Worm (Caenorhabditis elegans) whole organism, L1 larva: ENCODE results near the gene mdh-1.

Experiments used
- C04F5.9 ChIP-seq: sonication (generic microtip); optimal IDR thresholded peaks from 2 replicates; lab custom pipeline; 2016; ENCODE audit warnings: missing genetic modification characterization, missing compliant biosample characterization
- C16A3.4 ChIP-seq: fragments of 150-350 bp; optimal IDR thresholded peaks from 2 replicates; lab custom pipeline; 2014; ENCODE audit warnings: missing biosample characterization, missing genetic modification characterization
- C34B4.2 ChIP-seq: sonication (generic microtip); optimal IDR thresholded peaks from 2 replicates; lab custom pipeline; 2017; ENCODE audit warnings: mild to moderate bottlenecking, missing genetic modification characterization, missing compliant biosample characterization
- aha-1 ChIP-seq: fragments of 150-350 bp; optimal IDR thresholded peaks from 2 replicates; lab custom pipeline; 2014; ENCODE audit warnings: missing biosample characterization, missing genetic modification characterization
- blmp-1 ChIP-seq: fragments of 150-350 bp; optimal IDR thresholded peaks from 2 replicates; lab custom pipeline; 2014; ENCODE audit warnings: missing biosample characterization, missing genetic modification characterization
- ceh-63 ChIP-seq: fragments of 200-800 bp; sonication (Bioruptor generic); optimal IDR thresholded peaks from 2 replicates; lab custom pipeline; 2018; ENCODE audit warnings: mild to moderate bottlenecking, missing genetic modification characterization, missing compliant biosample characterization
- ceh-8 ChIP-seq: fragments of 200-800 bp; sonication (Bioruptor generic); optimal IDR thresholded peaks from 2 replicates; lab custom pipeline; 2018; ENCODE audit warnings: mild to moderate bottlenecking, missing genetic modification characterization, moderate library complexity, missing compliant biosample characterization
- efl-1 ChIP-seq, 4 experiments: fragments of 150-350 bp; optimal IDR thresholded peaks in 3 of 4; peaks in 1 of 4; 1 replicate in 1 of 4; 2 replicates in 3 of 4; lab custom pipeline; 2014; ENCODE audit warnings: missing biosample characterization in 2 of 4, missing genetic modification characterization in 2 of 4, missing genetic modification reagents in 2 of 4
- efl-3 ChIP-seq: fragments of 200-800 bp; sonication (Bioruptor generic); optimal IDR thresholded peaks from 2 replicates; lab custom pipeline; 2018; ENCODE audit warnings: mild to moderate bottlenecking, missing genetic modification characterization, missing compliant biosample characterization
- egl-13 ChIP-seq: sonication (generic microtip); optimal IDR thresholded peaks from 2 replicates; lab custom pipeline; 2016; ENCODE audit warnings: missing genotype, missing genetic modification reagents, missing genetic modification characterization, missing compliant biosample characterization
- egl-27 ChIP-seq, 2 experiments: fragments of 150-350 bp in 1 of 2; sonication (generic microtip); optimal IDR thresholded peaks; 3 replicates each; lab custom pipeline; 2017 to 2018; ENCODE audit warnings: missing biosample characterization in 2 of 2, missing genetic modification characterization in 2 of 2, missing genetic modification reagents in 2 of 2
- elt-2 ChIP-seq: sonication (generic microtip); optimal IDR thresholded peaks from 2 replicates; lab custom pipeline; 2016; ENCODE audit warnings: missing genetic modification characterization, mild to moderate bottlenecking, inconsistent platforms, missing compliant biosample characterization, missing genetic modification reagents
- elt-3 ChIP-seq, 6 experiments: fragments of 150-350 bp in 1 of 6; sonication (generic microtip); optimal IDR thresholded peaks; 2 replicates each; lab custom pipeline; 2017 to 2018; ENCODE audit warnings: missing biosample characterization in 6 of 6, missing genetic modification characterization in 6 of 6, inconsistent platforms in 1 of 6
- ets-5 ChIP-seq: fragments of 200-800 bp; sonication (Bioruptor generic); IDR thresholded peaks from 2 replicates; pipeline ENCODE4 v1.3.6; 2022; ENCODE audit warnings: missing genetic modification characterization, missing compliant biosample characterization
- fkh-10 ChIP-seq: sonication (generic microtip); optimal IDR thresholded peaks from 2 replicates; lab custom pipeline; 2017; ENCODE audit warnings: missing biosample characterization, missing genetic modification reagents, missing genetic modification characterization
- isw-1 ChIP-seq: fragments of 200-800 bp; sonication (Bioruptor generic); IDR thresholded peaks from 2 replicates; pipeline ENCODE4 v1.3.6; 2022; ENCODE audit warnings: missing genetic modification characterization, missing compliant biosample characterization
- lin-13 ChIP-seq: fragments of 150-350 bp; optimal IDR thresholded peaks from 2 replicates; lab custom pipeline; 2014; ENCODE audit warnings: missing biosample characterization, missing genetic modification reagents, missing genetic modification characterization
- lin-14 ChIP-seq: fragments of 200-800 bp; sonication (Bioruptor generic); optimal IDR thresholded peaks from 2 replicates; lab custom pipeline; 2018; ENCODE audit warnings: mild to moderate bottlenecking, missing genetic modification characterization, moderate library complexity, missing compliant biosample characterization
- lin-35 ChIP-seq, 2 experiments: fragments of 150-350 bp; optimal IDR thresholded peaks; 2 replicates each; lab custom pipeline; 2014; ENCODE audit warnings: missing biosample characterization in 2 of 2, missing genetic modification characterization in 2 of 2, missing genetic modification reagents in 2 of 2
- lsy-2 ChIP-seq, 2 experiments: fragments of 150-350 bp; optimal IDR thresholded peaks; 2 replicates each; lab custom pipeline; 2014; ENCODE audit warnings: missing biosample characterization in 2 of 2, missing genetic modification characterization in 2 of 2
- mab-9 ChIP-seq: fragments of 200-800 bp; sonication (Bioruptor generic); IDR thresholded peaks from 2 replicates; pipeline ENCODE4 v1.3.6; 2022; ENCODE audit warnings: missing genetic modification reagents, missing genetic modification characterization, missing compliant biosample characterization
- mdl-1 ChIP-seq, 2 experiments: fragments of 150-350 bp; optimal IDR thresholded peaks; 2 replicates each; lab custom pipeline; 2014 to 2017; ENCODE audit warnings: missing biosample characterization in 2 of 2, missing genetic modification characterization in 2 of 2, inconsistent platforms in 1 of 2
- mef-2 ChIP-seq: fragments of 150-350 bp; optimal IDR thresholded peaks from 2 replicates; lab custom pipeline; 2014; ENCODE audit warnings: missing biosample characterization, missing genetic modification characterization
- nhr-19 ChIP-seq: fragments of 200-800 bp; sonication (Bioruptor generic); conservative IDR thresholded peaks from 2 replicates; pipeline ENCODE4 v1.3.6; 2022; ENCODE audit warnings: missing genetic modification characterization, missing compliant biosample characterization
- nhr-20 ChIP-seq: sonication (generic microtip); optimal IDR thresholded peaks from 2 replicates; lab custom pipeline; 2016; ENCODE audit warnings: mild to moderate bottlenecking, missing genetic modification characterization, missing compliant biosample characterization
- nhr-28 ChIP-seq: fragments of 150-350 bp; optimal IDR thresholded peaks from 2 replicates; lab custom pipeline; 2014; ENCODE audit warnings: missing biosample characterization, missing genetic modification characterization
- nhr-84 ChIP-seq: sonication (generic microtip); optimal IDR thresholded peaks from 2 replicates; lab custom pipeline; 2017; ENCODE audit warnings: missing biosample characterization, missing genetic modification characterization
- nhr-85 ChIP-seq: sonication (generic microtip); peaks from one replicate; lab custom pipeline; 2016; ENCODE audit warnings: missing genetic modification characterization, inconsistent platforms, missing compliant biosample characterization
- nhr-90 ChIP-seq: sonication (generic microtip); optimal IDR thresholded peaks from 2 replicates; lab custom pipeline; 2016; ENCODE audit warnings: mild to moderate bottlenecking, missing genetic modification characterization, missing compliant biosample characterization; ENCODE audit not compliant: poor library complexity
- pqm-1 ChIP-seq: sonication (generic microtip); optimal IDR thresholded peaks from 3 replicates; lab custom pipeline; 2017; ENCODE audit warnings: missing biosample characterization, missing genetic modification characterization
- rnt-1 ChIP-seq: sonication (generic microtip); optimal IDR thresholded peaks from 2 replicates; lab custom pipeline; 2016; ENCODE audit warnings: mild to moderate bottlenecking, missing genetic modification characterization, moderate library complexity, missing compliant biosample characterization
- skn-1 ChIP-seq: fragments of 150-350 bp; optimal IDR thresholded peaks from 2 replicates; lab custom pipeline; 2014; ENCODE audit warnings: missing biosample characterization, missing genetic modification characterization
- snu-23 ChIP-seq: sonication (generic microtip); optimal IDR thresholded peaks from 2 replicates; lab custom pipeline; 2016; ENCODE audit warnings: missing genetic modification characterization, missing compliant biosample characterization
- sox-4 ChIP-seq: sonication (generic microtip); optimal IDR thresholded peaks from 2 replicates; lab custom pipeline; 2016; ENCODE audit warnings: missing genetic modification characterization, missing compliant biosample characterization
- swsn-7 ChIP-seq: sonication (generic microtip); optimal IDR thresholded peaks from 2 replicates; lab custom pipeline; 2016; ENCODE audit warnings: missing genetic modification characterization, missing compliant biosample characterization
- tbx-2 ChIP-seq: sonication (generic microtip); optimal IDR thresholded peaks from 2 replicates; lab custom pipeline; 2016; ENCODE audit warnings: missing genetic modification characterization, missing compliant biosample characterization
- unc-30 ChIP-seq: sonication (generic microtip); optimal IDR thresholded peaks from 2 replicates; lab custom pipeline; 2017; ENCODE audit warnings: missing biosample characterization, missing genetic modification characterization
- unc-86 ChIP-seq: sonication (generic microtip); optimal IDR thresholded peaks from 2 replicates; lab custom pipeline; 2016; ENCODE audit warnings: missing genetic modification characterization, missing compliant biosample characterization
- xbp-1 ChIP-seq: sonication (generic microtip); optimal IDR thresholded peaks from 2 replicates; lab custom pipeline; 2016; ENCODE audit warnings: missing genetic modification characterization, missing compliant biosample characterization
- ztf-11 ChIP-seq, 2 experiments: sonication (generic microtip); optimal IDR thresholded peaks; 2 replicates each; lab custom pipeline; 2016 to 2017; ENCODE audit warnings: missing genetic modification characterization in 2 of 2, missing biosample characterization in 1 of 2, missing compliant biosample characterization in 1 of 2
- ztf-4 ChIP-seq: fragments of 150-350 bp; optimal IDR thresholded peaks from 2 replicates; lab custom pipeline; 2014; ENCODE audit warnings: missing biosample characterization, missing genetic modification characterization

mdh-1 gene

DNA sequence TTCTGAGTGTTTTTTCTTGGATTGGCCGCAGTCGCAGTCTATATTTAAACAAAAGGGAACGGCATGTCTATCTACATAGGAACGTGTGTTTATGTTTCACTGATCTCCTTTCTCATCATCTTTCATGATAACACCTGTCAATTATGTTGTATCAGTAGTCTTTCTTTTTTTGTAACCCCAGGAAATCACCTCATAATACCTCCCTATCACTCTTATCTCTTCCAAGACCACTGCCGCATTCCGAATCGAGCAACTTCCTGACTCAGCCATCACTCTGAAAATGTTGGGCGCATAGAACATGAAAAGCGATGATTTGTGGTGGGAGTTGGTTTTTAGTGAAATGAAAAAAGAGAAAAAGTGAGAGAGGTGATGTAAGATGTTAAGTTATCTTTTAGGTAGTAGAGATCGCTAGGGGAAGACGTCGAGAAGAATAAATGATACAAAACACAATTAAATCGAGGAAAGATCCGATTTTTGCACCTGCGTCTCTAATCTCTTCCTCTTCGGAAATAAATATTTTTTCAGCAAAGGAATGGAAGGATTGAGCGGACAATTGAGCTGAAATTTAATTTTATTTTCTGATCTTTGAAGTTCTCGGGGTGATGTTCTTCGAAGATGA, 6.7 kb upstream of the mdh-1 start:
- TF ChIP-seq mdl-1 (tag; optimal IDR thresholded peaks at IDR 0.05; lab: Kevin White, UChicago) (no peak), pqm-1 (peak; percentile 35), C04F5.9 (tag; lab: Kevin White, UChicago) (no peak), blmp-1 (tag; lab: Kevin White, UChicago) (peak; percentile 56), ztf-11 (tag; optimal IDR thresholded peaks at IDR 0.05; lab: Kevin White, UChicago) (no peak), fkh-10 (GFP tag; lab: Kevin White, UChicago) (no peak), egl-27 (tag; optimal IDR thresholded peaks at IDR 0.05; lab: Kevin White, UChicago) (no peak), elt-3 (tag; optimal IDR thresholded peaks at IDR 0.05; lab: Kevin White, UChicago) (peak in 1 of 6 experiments; percentile 22), lin-14 (GFP tag; lab: Kevin White, UChicago) (peak; percentile 25), nhr-85 (tag; lab: Kevin White, UChicago) (peak; percentile 70), ceh-8 (GFP tag; lab: Kevin White, UChicago) (no peak), elt-2 (tag; lab: Kevin White, UChicago) (peak; percentile 72)
- TF ChIP-seq, all 84 proteins: peak for 6

DNA sequence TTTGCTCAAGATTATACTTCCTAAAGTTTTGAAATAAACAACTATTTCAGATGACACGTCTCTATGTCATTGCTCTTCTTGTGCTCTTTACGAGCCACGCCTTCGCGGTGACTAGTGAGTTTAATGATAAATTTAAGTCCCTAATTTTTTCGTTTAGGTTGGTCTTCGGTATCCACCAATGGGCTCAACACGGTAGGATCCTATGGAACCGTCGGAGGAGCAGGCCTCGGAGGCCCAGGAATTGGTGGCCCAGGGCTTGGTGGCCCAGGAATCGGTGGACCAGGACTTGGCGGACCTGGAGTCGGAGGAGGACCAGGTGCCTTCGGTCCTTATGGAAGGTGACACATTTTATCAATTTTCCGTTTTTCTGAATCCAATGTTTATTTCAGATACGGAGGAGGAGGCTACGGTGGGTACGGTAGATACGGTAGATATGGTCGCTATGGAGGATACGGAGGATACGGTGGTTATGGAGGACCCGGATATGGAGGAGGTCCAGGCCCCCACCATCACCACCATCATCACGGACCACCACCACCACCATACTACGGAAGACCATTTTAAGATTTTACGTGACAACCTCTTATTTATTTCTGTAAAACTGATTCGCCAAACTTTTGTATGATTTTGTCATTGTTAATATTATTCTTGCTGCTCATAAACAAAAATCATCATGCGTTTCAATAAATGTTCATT, 4.2 kb upstream of the mdh-1 start, which contains the start of the genes F46E10.2 and F46E10.18:
Gene F46E10.2 (plus strand): TSS at position 51 of the 696 bp plus-strand sequence.
Gene F46E10.18 (plus strand): TSS at position 646 of the 696 bp plus-strand sequence.
- TF ChIP-seq unc-30 (tag; lab: Kevin White, UChicago), result no peak
- TF ChIP-seq snu-23 (GFP tag; lab: Kevin White, UChicago), result no peak
- TF ChIP-seq isw-1 (GFP tag; lab: Robert Waterston, UW), result no peak
- TF ChIP-seq lin-35 (GFP tag; optimal IDR thresholded peaks at IDR 0.05; lab: Kevin White, UChicago), result no peak
- no peak for TF ChIP-seq lin-14 (GFP tag; lab: Kevin White, UChicago)
- no peak for TF ChIP-seq egl-13 (tag; lab: Kevin White, UChicago)
- TF ChIP-seq rnt-1, result no peak
- TF ChIP-seq mab-9, result no peak
- TF ChIP-seq xbp-1 (tag; lab: Kevin White, UChicago), result no peak
- TF ChIP-seq ztf-4 (tag; lab: Kevin White, UChicago), result no peak
- no peak for TF ChIP-seq elt-3 (tag; optimal IDR thresholded peaks at IDR 0.05; lab: Kevin White, UChicago)
- no peak for TF ChIP-seq elt-2 (tag; lab: Kevin White, UChicago)
- no peak for TF ChIP-seq nhr-28 (tag; lab: Kevin White, UChicago)
- TF ChIP-seq lsy-2 (tag; optimal IDR thresholded peaks at IDR 0.05; lab: Kevin White, UChicago), result no peak
- TF ChIP-seq sox-4 (tag; lab: Kevin White, UChicago), result no peak
- TF ChIP-seq nhr-84 (tag; lab: Kevin White, UChicago), result no peak
- no peak for TF ChIP-seq ets-5 (GFP tag; lab: Robert Waterston, UW)
- TF ChIP-seq, all 84 proteins: peak for 0

DNA sequence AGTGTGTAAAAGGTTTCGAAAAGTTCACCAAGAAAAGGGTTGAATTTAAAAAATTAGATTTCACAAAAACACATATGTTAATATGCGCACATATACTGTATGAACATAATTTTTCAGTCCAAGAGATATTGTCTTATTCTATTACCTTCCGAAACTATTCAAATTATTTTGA, 1.8 kb upstream of the mdh-1 start, which contains the start of gene F46E10.3:
Gene F46E10.3 (plus strand): TSS at position 73 of the 172 bp plus-strand sequence.
- TF ChIP-seq efl-1 (optimal IDR thresholded peaks at IDR 0.05; lab: Kevin White, UChicago) (no peak), efl-1 (GFP tag; optimal IDR thresholded peaks at IDR 0.05 in 1 of 2; lab: Kevin White, UChicago) (peak in 1 of 2 experiments; percentile 75), pqm-1 (no peak)

DNA sequence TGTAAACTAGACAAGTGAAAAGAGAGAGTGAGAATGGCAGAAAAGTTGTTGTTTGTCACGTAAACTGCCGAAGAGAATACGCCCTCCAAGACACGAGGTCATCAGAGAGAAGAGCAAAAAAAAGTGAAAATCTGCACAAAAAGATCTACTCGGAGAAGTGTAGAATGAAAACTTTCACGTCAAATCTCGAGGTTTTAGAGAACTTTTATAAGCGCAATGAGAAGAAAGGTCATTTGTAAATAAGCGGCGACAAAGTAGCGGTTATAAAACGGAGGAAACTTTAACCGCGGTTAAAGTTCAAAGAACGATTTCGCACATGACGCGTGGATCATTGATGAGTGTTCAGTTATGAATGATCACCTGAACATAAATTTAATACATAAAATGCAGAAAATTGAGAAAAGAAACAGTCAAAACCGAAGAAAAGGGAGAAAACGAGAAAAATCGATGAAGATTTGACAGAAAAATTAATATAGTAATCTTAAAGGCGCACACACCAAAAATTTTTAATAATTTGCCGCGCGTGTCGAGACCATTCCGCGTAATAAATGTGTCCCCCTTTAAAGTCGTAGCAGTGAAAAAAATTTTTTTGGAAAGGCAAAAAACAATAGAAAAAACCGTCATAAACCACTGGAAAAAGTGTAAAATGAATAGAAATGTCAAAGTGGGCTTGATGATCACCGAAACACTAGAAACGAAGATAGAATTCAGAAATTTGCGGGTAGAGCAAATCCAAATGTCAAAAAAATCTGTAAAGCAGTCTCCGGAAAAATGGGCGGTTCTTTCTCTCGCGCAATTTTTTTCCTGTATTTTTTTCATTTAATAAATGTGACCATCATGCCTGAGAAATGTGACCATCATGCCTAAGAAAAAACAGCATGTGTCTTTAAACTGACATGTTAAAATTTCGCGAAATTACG, 1.2 kb upstream of the mdh-1 start:
- TF ChIP-seq lin-13 (GFP tag; lab: Kevin White, UChicago) (peak; percentile 17), nhr-19 (GFP tag; lab: Robert Waterston, UW) (peak; percentile 70), ceh-63 (GFP tag; lab: Kevin White, UChicago) (no peak), efl-3 (no peak), elt-3 (tag; optimal IDR thresholded peaks at IDR 0.05; lab: Kevin White, UChicago) (peak in 2 of 6 experiments; percentile 55 to 72), mef-2 (no peak), aha-1 (tag; lab: Kevin White, UChicago) (peak; percentile 49), nhr-20 (tag; lab: Kevin White, UChicago) (peak; percentile 55), C16A3.4 (tag; lab: Kevin White, UChicago) (peak; percentile 26), lin-14 (GFP tag; lab: Kevin White, UChicago) (peak; percentile 84), efl-1 (optimal IDR thresholded peaks at IDR 0.05; lab: Kevin White, UChicago) (no peak), efl-1 (GFP tag; optimal IDR thresholded peaks at IDR 0.05 in 1 of 2; lab: Kevin White, UChicago) (peak in 1 of 2 experiments; percentile 86), skn-1 (tag; lab: Kevin White, UChicago) (no peak), mab-9 (no peak), unc-86 (tag; lab: Kevin White, UChicago) (no peak), C34B4.2 (tag; lab: Kevin White, UChicago) (no peak), nhr-90 (peak; percentile 40), swsn-7 (tag; lab: Kevin White, UChicago) (peak; percentile 27), tbx-2 (tag; lab: Kevin White, UChicago) (peak; percentile 27), rnt-1 (peak; percentile 52), ets-5 (GFP tag; lab: Robert Waterston, UW) (no peak), lsy-2 (tag; optimal IDR thresholded peaks at IDR 0.05; lab: Kevin White, UChicago) (peak; percentile 8 to 33)
